Worm (Caenorhabditis elegans) whole organism, L4 larva: Measurements from ENCODE around the gene T04H1.5.

Experiments
- ceh-82 ChIP-seq: sonication (generic microtip); optimal IDR thresholded peaks from 2 replicates; lab custom pipeline; 2017; ENCODE audit warnings: missing biosample characterization, missing genetic modification characterization
- nhr-28 ChIP-seq: fragments of 150-350 bp; optimal IDR thresholded peaks from 2 replicates; lab custom pipeline; 2014; ENCODE audit warnings: missing biosample characterization, missing genetic modification characterization
- ztf-11 ChIP-seq: fragments of 150-350 bp; optimal IDR thresholded peaks from 2 replicates; lab custom pipeline; 2014; ENCODE audit warnings: missing biosample characterization, missing genetic modification characterization

ce11 chrV:12258922-12259321, 7.8 kb downstream of the T04H1.5 start, which contains the start of gene ugt-56:
- TF ChIP-seq ztf-11 (tag; lab: Kevin White, UChicago): no peak
- no peak for TF ChIP-seq nhr-28 (tag; lab: Kevin White, UChicago)
- no peak for TF ChIP-seq ceh-82 (tag; lab: Kevin White, UChicago)
